Fruit fly (Drosophila melanogaster) S2 (cell line): ENCODE results near the gene CG12105.

Experiments used
- CG8478 ChIP-seq: fragments of >200 bp; optimal IDR thresholded peaks from 2 replicates; lab custom pipeline; 2018
- CTCF ChIP-seq, 2 experiments: fragments of >200 bp; optimal IDR thresholded peaks; 2 replicates each; lab custom pipeline; 2018

dm6 chr3L:1639185-1639812 lies 23.7 kb upstream of the CG12105 start, which contains the start of the genes Mettl2 and Bgb:
- peak in 1 of 2 experiments; percentile 13 for TF ChIP-seq CTCF (optimal IDR thresholded peaks at IDR 0.05; lab: Kevin White, UChicago)
- no peak for TF ChIP-seq CG8478 (lab: Kevin White, UChicago)
